Fruit fly (Drosophila melanogaster): ENCODE measurements around the gene CG18764.
A peak's percentile ranks its signal among the peaks of the same experiment; 100 is the strongest.

The CG18764 gene

dm6 chr3R:11589764-11590358, 36.8 kb upstream of the CG18764 start, which contains the start of gene CG6791 (continued):
- TF ChIP-seq cg (GFP tag; optimal IDR thresholded peaks at IDR 0.05) (peak; percentile 50), slbo (GFP tag; IDR thresholded peaks at IDR 0.05) (no peak), caup (GFP tag; optimal IDR thresholded peaks at IDR 0.05; ENCODE audit: severe bottlenecking) (no peak), Sin3A (optimal IDR thresholded peaks at IDR 0.05) (peak; percentile 51), CG1529 (GFP tag; optimal IDR thresholded peaks at IDR 0.05) (no peak), Dad (GFP tag; optimal IDR thresholded peaks at IDR 0.05) (no peak), chinmo (GFP tag; IDR thresholded peaks at IDR 0.05; ENCODE audit: partially characterized antibody) (peak; percentile 84; the same call in 3 of the 4 replicates), nmo (GFP tag; optimal IDR thresholded peaks at IDR 0.05) (peak; percentile 16), D (optimal IDR thresholded peaks at IDR 0.05) (peak; percentile 56), D (GFP tag; optimal IDR thresholded peaks at IDR 0.05) (no peak), CG15514 (GFP tag; optimal IDR thresholded peaks at IDR 0.05) (peak; percentile 57), Stat92E (GFP tag; optimal IDR thresholded peaks at IDR 0.05) (peak in 1 of 3 experiments; percentile 13), CG7963 (GFP tag; IDR thresholded peaks at IDR 0.05; ENCODE audit: partially characterized antibody) (peak; percentile 73), CG15479 (GFP tag; optimal IDR thresholded peaks at IDR 0.05) (no peak), Lhr (GFP tag; optimal IDR thresholded peaks at IDR 0.05) (peak; percentile 42), vnd (GFP tag; IDR thresholded peaks at IDR 0.05; ENCODE audit: partially characterized antibody) (peak; percentile 69; the same call in 2 of the 3 replicates), en (GFP tag; optimal IDR thresholded peaks at IDR 0.05) (no peak), br (optimal IDR thresholded peaks at IDR 0.05) (no peak), bcd (GFP tag; optimal IDR thresholded peaks at IDR 0.05) (peak; percentile 11), CG18011 (GFP tag; optimal IDR thresholded peaks at IDR 0.05) (no peak), CG14860 (GFP tag; IDR thresholded peaks at IDR 0.05; ENCODE audit: partially characterized antibody) (peak; percentile 72), B-H1 (GFP tag; IDR thresholded peaks at IDR 0.05) (no peak), sd (tag; optimal IDR thresholded peaks at IDR 0.05) (no peak), fu2 (GFP tag; optimal IDR thresholded peaks at IDR 0.05) (no peak), HmgZ (tag; optimal IDR thresholded peaks at IDR 0.05) (peak; percentile 31), tup (GFP tag; optimal IDR thresholded peaks at IDR 0.05) (no peak), BEAF-32 (GFP tag; optimal IDR thresholded peaks at IDR 0.05) (peak; percentile 89), CG3847 (GFP tag; IDR thresholded peaks at IDR 0.05) (peak; percentile 58), her (GFP tag; optimal IDR thresholded peaks at IDR 0.05) (no peak), Sry-δ (GFP tag; optimal IDR thresholded peaks at IDR 0.05) (peak; percentile 74), sqz (GFP tag; optimal IDR thresholded peaks at IDR 0.05) (no peak), Dll (GFP tag; IDR thresholded peaks at IDR 0.05; ENCODE audit: partially characterized antibody) (peak; percentile 88), trem (tag; optimal IDR thresholded peaks at IDR 0.05) (peak; percentile 47), CG42726 (GFP tag; IDR thresholded peaks at IDR 0.05; ENCODE audit: partially characterized antibody) (peak; percentile 89), gfzf (GFP tag; optimal IDR thresholded peaks at IDR 0.05) (peak; percentile 22), Dp (GFP tag; optimal IDR thresholded peaks at IDR 0.05) (peak; percentile 97), Med (GFP tag) (peak; percentile 24), dan (GFP tag; IDR thresholded peaks at IDR 0.05) (no peak)

DNA sequence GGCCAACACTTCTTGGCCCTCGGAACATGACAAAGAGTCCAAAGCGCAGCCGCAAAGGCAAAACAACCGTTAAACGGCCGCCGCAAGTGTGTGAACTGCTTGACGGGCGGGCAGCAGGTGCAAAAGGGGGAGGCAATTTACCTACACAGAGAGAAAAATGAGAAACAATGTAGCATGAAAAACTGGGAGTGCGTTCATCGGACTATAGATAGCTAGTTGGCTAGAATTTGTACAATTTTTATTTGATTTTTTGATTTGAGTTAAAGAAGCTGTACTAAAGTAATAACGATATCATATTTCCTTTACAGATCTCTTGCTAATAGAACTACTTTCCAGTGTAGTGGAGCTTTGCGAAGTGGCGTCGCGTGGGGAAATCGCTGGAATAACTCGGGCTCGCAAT, 31.2 kb upstream of the CG18764 start:
- TF ChIP-seq kni (GFP tag; optimal IDR thresholded peaks at IDR 0.05) = peak; percentile 11
- no peak for TF ChIP-seq CG3995 (GFP tag; optimal IDR thresholded peaks at IDR 0.05)
- peak; percentile 32 for TF ChIP-seq sens (GFP tag)
- no peak for TF ChIP-seq CG11723 (GFP tag; optimal IDR thresholded peaks at IDR 0.05)
- no peak for TF ChIP-seq E2f2 (GFP tag; IDR thresholded peaks at IDR 0.05)
- TF ChIP-seq CG9215 (GFP tag; IDR thresholded peaks at IDR 0.05) = no peak
- no peak for TF ChIP-seq onecut (GFP tag; IDR thresholded peaks at IDR 0.05)
- TF ChIP-seq Chrac-16 (GFP tag; optimal IDR thresholded peaks at IDR 0.05) = no peak
- TF ChIP-seq emc (GFP tag; optimal IDR thresholded peaks at IDR 0.05) = no peak
- peak; percentile 21 for TF ChIP-seq Antp (GFP tag; optimal IDR thresholded peaks at IDR 0.05)
- TF ChIP-seq danr (GFP tag; IDR thresholded peaks at IDR 0.05) = no peak
- TF ChIP-seq CG1603 (tag; optimal IDR thresholded peaks at IDR 0.05) = peak; percentile 30
- peak; percentile 17 for TF ChIP-seq CG13424 (tag; optimal IDR thresholded peaks at IDR 0.05)
- no peak for TF ChIP-seq CG12942 (GFP tag; optimal IDR thresholded peaks at IDR 0.05)
